Worm (Caenorhabditis elegans) whole organism, L4/young adult: ENCODE data around the gene T05E12.8.

Experiments
- W03F9.2 ChIP-seq: fragments of 150-350 bp; optimal IDR thresholded peaks from 2 replicates; lab custom pipeline; 2014; ENCODE audit warnings: missing biosample characterization, missing genetic modification characterization
- dao-5 ChIP-seq: sonication (generic microtip); optimal IDR thresholded peaks from 2 replicates; lab custom pipeline; 2016; ENCODE audit warnings: missing genotype, missing genetic modification characterization, moderate library complexity, missing compliant biosample characterization
- him-1 ChIP-seq: sonication (generic microtip); optimal IDR thresholded peaks from 2 replicates; lab custom pipeline; 2016; ENCODE audit warnings: missing genotype, missing genetic modification reagents, missing genetic modification characterization, missing compliant biosample characterization

T05E12.8 gene

DNA sequence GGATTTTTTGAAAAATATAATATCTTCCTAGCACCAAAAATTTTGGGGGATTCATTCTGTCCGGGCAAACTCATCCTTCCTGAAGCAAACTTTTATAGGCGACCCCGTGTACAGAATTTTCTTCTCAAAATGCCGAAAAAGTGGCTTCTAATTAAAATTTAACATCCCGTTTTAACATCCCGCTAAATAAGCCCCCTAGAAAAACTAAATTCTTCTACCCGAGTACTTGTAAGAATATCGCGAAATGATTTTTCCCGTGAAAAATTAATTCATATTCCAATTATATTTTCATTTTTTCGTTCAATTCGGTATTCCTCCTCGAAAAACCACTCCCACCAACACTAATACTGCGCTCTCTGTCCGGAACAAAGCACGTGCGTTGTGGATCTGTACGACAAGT lies at the start of gene T05E12.8:
Gene T05E12.8, plus strand, starts transcription at position 301 of the 400 bp plus-strand sequence.
- no peak for TF ChIP-seq W03F9.2 (tag; lab: Kevin White, UChicago)
- no peak for TF ChIP-seq him-1 (tag; lab: Kevin White, UChicago)
- TF ChIP-seq dao-5 (tag; lab: Kevin White, UChicago), result no peak

DNA sequence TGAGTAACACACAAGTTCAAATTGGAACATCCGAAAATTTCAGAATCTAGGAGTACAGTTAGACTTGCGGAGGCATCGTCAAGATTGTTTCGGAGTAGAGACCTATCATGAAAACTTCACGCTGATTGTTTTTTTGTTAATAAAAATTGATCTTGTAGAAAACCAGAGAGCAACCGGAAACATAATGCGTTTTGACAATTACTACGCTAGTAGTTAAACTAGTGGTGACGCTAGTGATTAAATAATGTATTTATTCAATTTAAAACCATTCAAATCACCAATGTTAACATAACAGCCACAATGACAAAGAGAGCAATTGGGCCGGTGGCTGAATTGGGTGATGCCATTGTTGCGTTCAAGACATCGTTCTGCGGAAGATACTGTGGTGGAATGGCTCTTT lies 49.2 kb upstream of the T05E12.8 start, which contains the start of gene F49H6.17:
Gene F49H6.17, plus strand, starts transcription at position 301 of the 400 bp plus-strand sequence.
- TF ChIP-seq him-1 (tag; lab: Kevin White, UChicago) (no peak), W03F9.2 (tag; lab: Kevin White, UChicago) (no peak), dao-5 (tag; lab: Kevin White, UChicago) (no peak)

DNA sequence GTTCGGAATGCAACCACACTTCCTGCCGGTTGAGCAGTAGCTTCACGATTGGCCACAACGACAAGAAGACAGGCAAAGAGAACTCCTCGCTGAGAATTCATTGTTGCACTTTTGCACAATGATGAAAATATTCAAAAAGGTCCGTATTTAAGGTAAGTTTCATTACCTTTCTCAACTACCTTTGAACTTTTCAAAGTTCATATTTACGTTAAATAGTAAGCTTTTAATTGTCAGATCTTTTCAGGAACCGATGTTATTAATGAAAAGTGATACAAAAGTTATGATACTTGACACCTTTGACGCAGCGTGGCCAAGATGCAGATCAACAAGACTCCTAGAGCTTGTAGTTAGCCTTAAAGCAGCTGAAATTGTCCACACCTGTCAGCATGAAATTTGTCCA lies 47.6 kb upstream of the T05E12.8 start, which contains the start of gene F49H6.12:
Gene F49H6.12, minus strand, starts transcription at position 101 of the 400 bp plus-strand sequence.
- TF ChIP-seq W03F9.2 (tag; lab: Kevin White, UChicago), result no peak

DNA sequence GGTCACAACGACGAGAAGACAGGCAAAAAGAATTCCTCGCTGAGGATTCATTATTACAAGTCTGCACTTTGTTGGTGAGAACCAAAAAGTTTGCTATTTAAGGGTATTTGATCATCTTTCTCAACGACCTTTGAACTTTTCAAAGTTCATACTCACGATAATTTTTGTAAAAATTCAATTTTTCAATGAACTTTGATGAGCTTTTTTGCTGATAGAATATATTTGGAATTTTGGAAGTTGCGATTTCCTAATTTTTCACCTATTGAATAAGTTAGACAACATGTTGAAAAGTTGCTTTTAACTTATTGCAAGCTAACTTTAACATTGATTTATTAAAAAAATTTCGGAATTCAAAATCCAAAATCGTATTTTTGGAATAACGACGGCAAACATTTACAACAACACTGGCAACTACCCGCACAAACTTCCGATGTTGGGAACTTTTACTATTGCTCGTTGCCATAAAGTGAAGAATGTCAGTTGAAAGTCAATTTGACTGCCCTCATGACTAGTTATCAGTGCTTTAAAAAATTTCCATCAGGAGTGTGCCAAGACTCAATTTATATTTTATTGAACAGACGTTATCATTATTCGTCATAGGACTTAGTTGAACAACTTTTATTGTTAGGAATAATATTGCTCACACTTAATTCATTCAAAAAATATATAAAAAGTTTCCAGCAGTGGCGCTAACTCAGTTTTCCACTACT lies 46.2 kb upstream of the T05E12.8 start, which contains the start of the genes F49H6.8 and F49H6.5:
Gene F49H6.8, minus strand, starts transcription at position 51 of the 710 bp plus-strand sequence.
Gene F49H6.5, plus strand, starts transcription at position 629 of the 710 bp plus-strand sequence.
- TF ChIP-seq him-1 (tag; lab: Kevin White, UChicago) (no peak), W03F9.2 (tag; lab: Kevin White, UChicago) (no peak), dao-5 (tag; lab: Kevin White, UChicago) (no peak)

DNA sequence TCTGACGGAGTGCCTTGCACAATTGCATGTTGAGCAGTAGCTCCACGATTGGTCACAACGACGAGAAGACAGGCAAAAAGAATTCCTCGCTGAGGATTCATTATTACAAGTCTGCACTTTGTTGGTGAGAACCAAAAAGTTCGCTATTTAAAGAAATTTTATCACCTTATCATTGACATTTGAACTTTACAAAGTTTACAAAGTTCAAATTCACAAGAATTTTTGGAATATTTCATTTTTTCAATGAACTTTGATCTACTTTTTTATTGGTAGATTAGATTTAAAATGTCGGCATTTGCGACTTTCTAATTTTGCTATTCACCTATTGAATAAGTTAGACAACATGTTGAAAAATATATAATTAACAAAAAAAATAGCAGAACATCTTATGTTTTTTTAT lies 42.6 kb upstream of the T05E12.8 start, which contains the start of gene F49H6.15:
Gene F49H6.15, minus strand, starts transcription at position 101 of the 400 bp plus-strand sequence.
- no peak for TF ChIP-seq W03F9.2 (tag; lab: Kevin White, UChicago)
- TF ChIP-seq him-1 (tag; lab: Kevin White, UChicago), result no peak
- no peak for TF ChIP-seq dao-5 (tag; lab: Kevin White, UChicago)

DNA sequence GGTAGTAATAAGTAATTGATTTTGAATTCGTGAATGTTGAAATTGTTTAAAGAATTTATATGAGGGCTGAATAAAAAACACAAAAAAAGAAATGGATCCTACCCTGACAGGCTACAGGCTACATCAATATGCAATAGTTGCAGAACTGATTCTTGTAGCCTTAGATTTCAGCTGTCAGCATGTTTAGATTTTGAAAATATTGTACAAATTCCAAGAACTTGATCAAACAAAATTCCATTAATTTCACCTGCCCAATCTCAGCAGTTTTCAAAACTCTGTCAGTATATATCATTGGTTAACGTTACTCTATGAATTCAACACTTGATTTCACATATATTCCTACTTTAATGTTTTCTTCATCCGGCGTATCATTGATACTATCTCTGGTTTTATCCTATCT lies 38.5 kb upstream of the T05E12.8 start:
- no peak for TF ChIP-seq dao-5 (tag; lab: Kevin White, UChicago)
- no peak for TF ChIP-seq him-1 (tag; lab: Kevin White, UChicago)
- no peak for TF ChIP-seq W03F9.2 (tag; lab: Kevin White, UChicago)

DNA sequence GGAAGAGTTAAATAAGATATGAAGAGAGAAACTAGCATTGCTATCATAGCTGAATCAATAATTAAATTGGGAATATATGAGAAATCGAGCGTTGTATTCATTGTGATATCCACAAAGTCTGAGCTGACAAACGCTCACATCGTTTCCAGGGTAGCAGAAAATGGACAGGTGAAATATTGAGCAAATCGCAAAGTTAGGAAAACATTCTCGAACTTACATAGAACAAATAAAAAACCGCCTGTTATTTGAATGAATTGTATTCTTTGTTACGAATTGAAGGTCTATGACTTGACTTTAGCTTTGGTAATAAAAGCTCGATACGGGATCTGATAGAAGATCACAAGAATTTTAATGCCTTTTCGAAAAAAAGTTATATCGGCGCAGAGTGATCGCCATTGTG lies 33.1 kb upstream of the T05E12.8 start, which contains the start of gene srz-94:
Gene srz-94, minus strand, starts transcription at position 101 of the 400 bp plus-strand sequence.
- TF ChIP-seq dao-5 (tag; lab: Kevin White, UChicago) (no peak), him-1 (tag; lab: Kevin White, UChicago) (no peak), W03F9.2 (tag; lab: Kevin White, UChicago) (no peak)

DNA sequence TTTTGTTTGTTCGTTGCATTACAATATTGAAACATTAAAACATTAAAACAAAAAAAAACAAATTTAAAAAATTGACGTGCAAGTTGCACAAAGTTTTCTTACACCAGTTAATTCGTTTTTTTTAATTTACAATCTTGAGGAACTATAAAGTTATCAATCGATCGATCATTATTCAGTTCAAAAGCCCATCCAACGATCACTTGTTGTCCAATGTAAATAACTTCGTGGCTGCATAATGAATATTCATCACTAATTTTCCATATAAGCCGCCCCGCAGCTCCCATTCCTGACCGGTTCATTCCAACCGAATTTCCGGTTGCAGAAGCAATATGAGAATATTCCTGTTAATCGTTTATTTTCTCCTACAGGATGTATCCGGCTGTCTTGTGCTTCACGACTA lies 26.7 kb upstream of the T05E12.8 start, which contains the start of gene hpo-33:
Gene hpo-33, plus strand, starts transcription at position 301 of the 400 bp plus-strand sequence.
- TF ChIP-seq W03F9.2 (tag; lab: Kevin White, UChicago) (no peak), dao-5 (tag; lab: Kevin White, UChicago) (no peak), him-1 (tag; lab: Kevin White, UChicago) (no peak)

DNA sequence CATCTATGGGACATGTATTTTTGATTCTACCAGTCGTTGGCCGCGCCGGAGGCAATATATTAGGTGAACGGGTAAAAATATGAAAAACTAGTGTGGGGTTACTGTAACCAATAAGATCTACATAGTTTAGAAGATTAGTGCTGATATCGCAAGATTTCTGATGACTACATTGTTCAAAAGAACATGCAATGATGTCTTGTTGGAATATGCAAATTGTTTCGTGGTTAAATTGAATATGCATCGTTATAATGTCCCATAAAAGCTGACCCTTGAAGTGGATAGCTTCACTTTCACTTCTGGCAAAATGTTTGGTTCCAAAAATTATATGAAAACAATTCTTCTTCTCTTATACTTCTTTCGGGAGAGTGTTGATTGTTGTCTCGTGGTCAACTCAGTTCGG lies 24.4 kb upstream of the T05E12.8 start, which contains the start of gene F28B1.2:
Gene F28B1.2, plus strand, starts transcription at position 301 of the 400 bp plus-strand sequence.
- TF ChIP-seq dao-5 (tag; lab: Kevin White, UChicago) (no peak), him-1 (tag; lab: Kevin White, UChicago) (no peak), W03F9.2 (tag; lab: Kevin White, UChicago) (no peak)

DNA sequence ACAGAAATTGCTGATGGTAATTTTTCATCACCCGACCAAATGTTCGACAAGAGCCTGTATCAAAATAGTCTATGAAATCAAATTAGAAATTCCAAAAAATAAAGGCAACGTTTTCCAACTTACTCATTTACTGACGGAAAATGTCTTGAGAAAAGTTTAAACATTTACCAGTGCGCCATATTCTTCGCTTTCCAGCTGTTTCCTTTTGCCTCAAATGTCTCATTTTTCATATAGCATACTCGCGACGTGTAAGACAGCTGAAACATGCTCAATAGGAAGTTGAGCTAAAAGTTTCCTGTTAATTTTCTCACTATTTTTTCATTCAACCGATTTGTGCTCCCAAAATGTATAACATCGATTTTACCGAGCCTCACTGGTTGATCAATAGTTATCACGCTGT lies 9.0 kb upstream of the T05E12.8 start, which contains the start of gene sri-66:
Gene sri-66, plus strand, starts transcription at position 301 of the 400 bp plus-strand sequence.
- TF ChIP-seq him-1 (tag; lab: Kevin White, UChicago) (no peak), dao-5 (tag; lab: Kevin White, UChicago) (no peak), W03F9.2 (tag; lab: Kevin White, UChicago) (no peak)

DNA sequence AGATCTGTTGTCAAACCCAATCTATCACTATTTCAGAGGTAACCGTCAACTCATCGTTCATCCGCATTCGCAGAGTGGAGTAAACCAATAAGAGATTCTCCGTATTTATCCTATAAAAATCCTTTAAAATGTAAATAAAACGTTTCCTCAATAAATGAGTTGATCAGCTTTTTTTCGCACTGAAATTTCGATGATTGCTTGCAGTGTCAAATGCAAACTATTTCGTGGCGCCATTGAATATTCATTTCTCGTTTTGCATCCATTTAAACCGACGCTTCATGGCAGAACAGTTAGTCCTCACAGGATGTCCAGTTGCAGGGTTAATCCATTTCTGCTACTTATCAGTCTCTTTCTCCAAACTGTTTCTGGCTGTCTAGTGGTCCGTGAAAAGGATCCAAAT lies 7.4 kb upstream of the T05E12.8 start, which contains the start of gene F28B1.9:
Gene F28B1.9, plus strand, starts transcription at position 301 of the 400 bp plus-strand sequence.
- TF ChIP-seq dao-5 (tag; lab: Kevin White, UChicago) (no peak), W03F9.2 (tag; lab: Kevin White, UChicago) (no peak), him-1 (tag; lab: Kevin White, UChicago) (no peak)

DNA sequence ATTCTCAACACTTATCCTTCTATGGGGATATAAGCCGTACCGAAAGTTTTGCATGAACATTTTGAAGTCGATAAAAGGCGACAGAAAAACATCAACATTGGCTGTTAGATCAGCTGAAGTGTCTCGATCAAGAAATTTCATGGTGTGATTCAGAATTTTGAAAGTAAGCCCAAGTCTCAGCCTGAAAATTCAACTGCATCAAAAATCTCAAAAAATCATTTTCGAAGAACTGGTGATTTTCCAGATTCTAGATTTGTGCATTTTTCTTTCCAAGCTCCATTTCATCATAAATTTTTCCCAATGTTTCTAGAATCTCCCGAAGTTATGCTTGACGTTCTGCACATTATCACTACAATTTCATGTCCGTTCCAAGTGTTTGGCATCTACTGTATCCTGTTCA lies 4.3 kb upstream of the T05E12.8 start, which contains the start of gene srh-255:
Gene srh-255, plus strand, starts transcription at position 301 of the 400 bp plus-strand sequence.
- TF ChIP-seq him-1 (tag; lab: Kevin White, UChicago) (no peak), W03F9.2 (tag; lab: Kevin White, UChicago) (no peak), dao-5 (tag; lab: Kevin White, UChicago) (no peak)

DNA sequence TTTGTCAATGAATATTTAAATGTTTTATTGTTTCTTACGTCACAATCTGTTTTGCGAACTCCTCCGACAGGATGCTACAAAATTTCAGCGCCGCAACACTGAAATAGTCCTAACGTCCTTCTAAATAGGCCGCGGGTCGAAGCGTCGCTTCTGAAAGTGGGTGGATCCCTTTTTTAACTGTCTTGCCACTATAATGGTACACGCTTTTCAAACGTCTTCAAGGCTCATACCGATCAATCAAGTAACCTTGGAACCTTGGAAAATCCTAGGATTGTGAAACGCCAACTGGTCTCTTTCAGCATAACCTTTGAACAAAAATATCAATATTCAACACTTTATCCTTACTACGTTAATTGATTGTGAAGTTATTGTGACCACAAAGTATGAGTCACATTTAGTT lies 2.3 kb upstream of the T05E12.8 start:
- no peak for TF ChIP-seq dao-5 (tag; lab: Kevin White, UChicago)
- no peak for TF ChIP-seq W03F9.2 (tag; lab: Kevin White, UChicago)
- TF ChIP-seq him-1 (tag; lab: Kevin White, UChicago), result no peak
